Worm (Caenorhabditis elegans): Measurements from ENCODE around the gene F37C12.14.

F37C12.14 gene

ce11 chrIII:7185473-7185872 is at the start of gene F37C12.14:
TSS of gene F37C12.14 (minus strand) at chrIII:7185573.
- TF ChIP-seq ceh-19 (GFP tag; optimal IDR thresholded peaks at IDR 0.05) (no peak), hlh-15 (tag; optimal IDR thresholded peaks at IDR 0.05) (no peak)

DNA sequence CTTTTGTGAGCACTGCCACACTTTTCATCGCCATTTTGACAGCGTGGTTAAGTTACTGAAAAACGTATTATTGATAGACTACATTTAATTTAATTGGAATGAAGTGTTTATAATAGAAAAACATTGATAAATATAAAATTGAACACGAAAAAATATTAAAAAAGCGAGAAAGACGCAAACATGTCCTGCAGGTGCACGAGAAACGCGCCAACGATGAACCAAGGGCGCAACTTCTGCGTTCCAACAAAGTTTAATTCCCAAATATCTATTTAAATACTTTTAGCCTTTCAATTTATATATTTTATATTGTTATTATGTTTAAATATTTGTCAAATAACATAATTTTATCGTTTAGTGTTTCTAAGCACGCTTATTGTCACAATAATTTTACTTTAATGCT is 48.8 kb upstream of the F37C12.14 start, which contains the start of gene ndus-8:
TSS of gene ndus-8 (minus strand) at position 55 of the 400 bp plus-strand sequence.
- peak; percentile 24 for TF ChIP-seq nfya-1 (tag; optimal IDR thresholded peaks at IDR 0.05)
- TF ChIP-seq syd-9 (tag; optimal IDR thresholded peaks at IDR 0.05), result no peak

ce11 chrIII:7232782-7233181 is 47.4 kb upstream of the F37C12.14 start, which contains the start of gene adr-2:
TSS of gene adr-2 (minus strand) at chrIII:7232882.
- no peak for TF ChIP-seq F13H6.1 (tag; optimal IDR thresholded peaks at IDR 0.05)
- TF ChIP-seq K09A11.1 (tag; optimal IDR thresholded peaks at IDR 0.05; ENCODE audit: insufficient read depth), result no peak
- TF ChIP-seq K02D7.2 (tag; optimal IDR thresholded peaks at IDR 0.05), result no peak
- no peak for TF ChIP-seq nhr-11 (tag; optimal IDR thresholded peaks at IDR 0.05)
- TF ChIP-seq T23F11.4 (GFP tag; optimal IDR thresholded peaks at IDR 0.05), result no peak
- TF ChIP-seq lin-11 (tag; optimal IDR thresholded peaks at IDR 0.05), result no peak
- no peak for TF ChIP-seq ceh-34 (tag; optimal IDR thresholded peaks at IDR 0.05)
- TF ChIP-seq unc-55 (GFP tag; optimal IDR thresholded peaks at IDR 0.05), result no peak
- no peak for TF ChIP-seq ahr-1 (tag; optimal IDR thresholded peaks at IDR 0.05)
- no peak for TF ChIP-seq pqm-1 (tag; optimal IDR thresholded peaks at IDR 0.05)
- TF ChIP-seq hlh-15 (tag; optimal IDR thresholded peaks at IDR 0.05), result no peak
- no peak for TF ChIP-seq elt-2 (tag; optimal IDR thresholded peaks at IDR 0.05)
- no peak for TF ChIP-seq elt-4 (tag; optimal IDR thresholded peaks at IDR 0.05)
- no peak for TF ChIP-seq fkh-6 (tag; optimal IDR thresholded peaks at IDR 0.05)

- TF ChIP-seq rnt-1 (tag; optimal IDR thresholded peaks at IDR 0.05) (no peak), ceh-34 (tag; optimal IDR thresholded peaks at IDR 0.05) (no peak), sox-4 (tag; optimal IDR thresholded peaks at IDR 0.05) (no peak), elt-2 (tag; optimal IDR thresholded peaks at IDR 0.05) (no peak), ceh-19 (GFP tag; optimal IDR thresholded peaks at IDR 0.05) (no peak), K02D7.2 (tag; optimal IDR thresholded peaks at IDR 0.05) (no peak), ceh-14 (tag; optimal IDR thresholded peaks at IDR 0.05) (no peak)
Measured at ce11 chrIII:7230841-7231240, 45.5 kb upstream of the F37C12.14 start, which contains the start of gene R151.10. TSS of gene R151.10 (minus strand) at chrIII:7230941.

- TF ChIP-seq lim-6 (tag; optimal IDR thresholded peaks at IDR 0.05), result no peak
- TF ChIP-seq pqm-1 (tag; optimal IDR thresholded peaks at IDR 0.05), result no peak
- TF ChIP-seq pha-2 (tag; optimal IDR thresholded peaks at IDR 0.05), result no peak
- TF ChIP-seq unc-86 (tag; optimal IDR thresholded peaks at IDR 0.05), result no peak
Measured at ce11 chrIII:7229687-7230086, 44.3 kb upstream of the F37C12.14 start, which contains the start of gene R151.8. TSS of gene R151.8 (minus strand) at chrIII:7229787.

DNA sequence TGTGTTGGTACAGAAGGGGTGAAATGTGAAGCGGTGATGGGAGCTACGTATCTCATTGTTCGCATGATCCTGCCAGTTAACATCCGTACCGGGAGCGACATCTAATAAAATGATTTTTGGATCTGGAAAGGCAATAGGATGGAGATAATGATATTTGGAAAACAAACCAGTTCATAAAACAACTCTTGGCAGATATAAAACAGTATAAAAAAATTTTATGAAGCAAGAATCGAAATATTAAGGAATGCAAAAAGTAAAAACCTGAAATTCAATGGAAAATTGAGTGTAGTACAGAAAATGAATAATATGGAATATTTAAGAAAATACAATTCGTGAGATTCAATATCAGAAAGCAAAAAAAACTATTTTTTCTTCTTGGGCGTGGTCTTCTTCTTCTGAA is 41.2 kb upstream of the F37C12.14 start, which contains the start of gene hsp-75:
TSS of gene hsp-75 (minus strand) at position 101 of the 400 bp plus-strand sequence.
- TF ChIP-seq ceh-30 (tag; optimal IDR thresholded peaks at IDR 0.05) (no peak), T23F11.4 (GFP tag; optimal IDR thresholded peaks at IDR 0.05) (no peak), mec-3 (tag; optimal IDR thresholded peaks at IDR 0.05; ENCODE audit: borderline replicate concordance) (no peak), elt-2 (tag; optimal IDR thresholded peaks at IDR 0.05) (no peak), ahr-1 (tag; optimal IDR thresholded peaks at IDR 0.05) (no peak), ceh-9 (tag; optimal IDR thresholded peaks at IDR 0.05) (no peak), ets-4 (tag; optimal IDR thresholded peaks at IDR 0.05) (no peak), hlh-30 (tag; optimal IDR thresholded peaks at IDR 0.05; ENCODE audit: insufficient read depth) (no peak), unc-86 (tag; optimal IDR thresholded peaks at IDR 0.05) (no peak), hlh-8 (tag; optimal IDR thresholded peaks at IDR 0.05) (no peak), Y22D7AL.16 (tag; optimal IDR thresholded peaks at IDR 0.05) (no peak), sdc-2 (tag; optimal IDR thresholded peaks at IDR 0.05) (no peak), ttx-3 (tag; optimal IDR thresholded peaks at IDR 0.05) (no peak), ceh-24 (tag; optimal IDR thresholded peaks at IDR 0.05) (no peak), nfya-1 (tag; optimal IDR thresholded peaks at IDR 0.05) (no peak), hlh-6 (tag; optimal IDR thresholded peaks at IDR 0.05) (no peak)

Data from whole organism, late embryonic.